Worm (Caenorhabditis elegans): ENCODE data around the gene nurf-1.

nurf-1 gene

DNA sequence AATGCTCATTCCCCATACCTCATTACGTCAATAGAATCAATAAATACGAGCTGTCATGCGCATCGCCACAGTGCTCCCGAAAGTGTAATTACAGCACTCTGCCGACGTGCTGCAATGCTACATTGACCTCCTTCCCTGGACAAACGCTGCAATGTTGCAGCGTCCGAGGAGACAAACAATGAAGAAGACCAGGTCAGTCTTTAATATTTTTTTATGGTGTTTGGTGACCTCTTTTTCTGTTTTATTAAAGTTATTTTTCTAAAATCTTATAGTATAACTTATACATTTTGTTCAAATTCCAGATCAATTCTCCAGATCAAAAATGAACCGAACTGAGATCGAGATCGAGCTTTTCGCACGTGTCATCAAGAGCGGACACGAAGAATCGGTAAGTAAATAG lies 9.1 kb upstream of the nurf-1 start, which contains the start of gene sdz-26:
Gene sdz-26, plus strand, starts transcription at position 301 of the 400 bp plus-strand sequence.
- no peak for TF ChIP-seq dao-5 (tag; optimal IDR thresholded peaks at IDR 0.05)
- no peak for TF ChIP-seq W03F9.2 (tag; optimal IDR thresholded peaks at IDR 0.05)
- no peak for TF ChIP-seq him-1 (tag; optimal IDR thresholded peaks at IDR 0.05)

DNA sequence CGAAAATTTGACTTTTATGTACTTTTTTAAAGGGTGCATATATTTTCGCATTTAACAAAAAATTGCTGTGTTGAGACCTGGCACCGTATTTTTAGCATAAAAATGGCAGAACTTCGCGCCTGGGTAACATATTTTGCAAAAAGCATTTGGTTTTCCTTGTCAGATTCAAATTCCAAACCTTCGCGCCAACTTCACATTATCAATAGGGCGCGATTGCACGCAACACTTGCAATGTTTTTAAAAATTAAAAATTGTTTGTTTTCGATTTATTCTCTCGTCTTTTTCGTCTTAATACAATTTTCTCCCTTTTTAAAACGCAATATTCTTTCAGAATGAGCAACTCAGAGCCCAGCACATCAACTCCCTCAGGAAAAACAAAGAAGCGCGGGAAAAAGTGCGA lies 6.9 kb upstream of the nurf-1 start, which contains the start of gene mes-2:
Gene mes-2, plus strand, starts transcription at position 330 of the 400 bp plus-strand sequence.
- no peak for TF ChIP-seq him-1 (tag; optimal IDR thresholded peaks at IDR 0.05)
- TF ChIP-seq W03F9.2 (tag; optimal IDR thresholded peaks at IDR 0.05) = peak; percentile 69

ce11 chrII:14388213-14388612 lies 2.3 kb upstream of the nurf-1 start, which contains the start of gene F26H11.8:
Gene F26H11.8, plus strand, starts transcription at chrII:14388513.
- no peak for TF ChIP-seq dao-5 (tag; optimal IDR thresholded peaks at IDR 0.05)
- no peak for TF ChIP-seq him-1 (tag; optimal IDR thresholded peaks at IDR 0.05)
- TF ChIP-seq W03F9.2 (tag; optimal IDR thresholded peaks at IDR 0.05) = no peak

DNA sequence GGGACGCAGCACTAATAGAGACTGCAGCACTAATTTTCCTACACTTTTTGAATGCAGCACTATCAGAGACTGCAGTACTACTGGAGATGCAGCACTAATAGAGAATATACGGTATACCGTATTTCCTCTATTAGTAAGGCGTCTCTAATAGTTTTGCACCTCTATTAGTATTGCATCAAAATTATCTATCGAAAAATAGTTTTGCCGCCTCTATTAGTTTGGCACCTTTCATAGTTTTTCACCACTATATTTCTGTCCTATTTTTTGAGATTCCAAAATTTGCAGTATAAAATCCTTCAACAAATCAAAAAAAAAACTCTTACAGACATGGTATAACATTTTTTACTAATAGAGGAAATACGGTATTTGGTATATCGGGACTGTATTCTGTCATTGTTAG lies 3.3 kb downstream of the nurf-1 start:
- TF ChIP-seq W03F9.2 (tag; optimal IDR thresholded peaks at IDR 0.05) = no peak
- TF ChIP-seq him-1 (tag; optimal IDR thresholded peaks at IDR 0.05) = no peak

ce11 chrII:14399595-14399994 lies 9.1 kb downstream of the nurf-1 start:
- TF ChIP-seq dao-5 (tag; optimal IDR thresholded peaks at IDR 0.05) (no peak), him-1 (tag; optimal IDR thresholded peaks at IDR 0.05) (no peak), W03F9.2 (tag; optimal IDR thresholded peaks at IDR 0.05) (peak; percentile 88)

- TF ChIP-seq him-1 (tag; optimal IDR thresholded peaks at IDR 0.05) (no peak), dao-5 (tag; optimal IDR thresholded peaks at IDR 0.05) (no peak), W03F9.2 (tag; optimal IDR thresholded peaks at IDR 0.05) (no peak)
Measured at ce11 chrII:14401098-14401497, 10.6 kb downstream of the nurf-1 start.

ce11 chrII:14404266-14404665 lies 13.8 kb downstream of the nurf-1 start:
- no peak for TF ChIP-seq W03F9.2 (tag; optimal IDR thresholded peaks at IDR 0.05)
- no peak for TF ChIP-seq him-1 (tag; optimal IDR thresholded peaks at IDR 0.05)
- no peak for TF ChIP-seq dao-5 (tag; optimal IDR thresholded peaks at IDR 0.05)

ce11 chrII:14404741-14405488 lies 14.4 kb downstream of the nurf-1 start:
- TF ChIP-seq him-1 (tag; optimal IDR thresholded peaks at IDR 0.05) (no peak), W03F9.2 (tag; optimal IDR thresholded peaks at IDR 0.05) (peak; percentile 34), dao-5 (tag; optimal IDR thresholded peaks at IDR 0.05) (no peak)

DNA sequence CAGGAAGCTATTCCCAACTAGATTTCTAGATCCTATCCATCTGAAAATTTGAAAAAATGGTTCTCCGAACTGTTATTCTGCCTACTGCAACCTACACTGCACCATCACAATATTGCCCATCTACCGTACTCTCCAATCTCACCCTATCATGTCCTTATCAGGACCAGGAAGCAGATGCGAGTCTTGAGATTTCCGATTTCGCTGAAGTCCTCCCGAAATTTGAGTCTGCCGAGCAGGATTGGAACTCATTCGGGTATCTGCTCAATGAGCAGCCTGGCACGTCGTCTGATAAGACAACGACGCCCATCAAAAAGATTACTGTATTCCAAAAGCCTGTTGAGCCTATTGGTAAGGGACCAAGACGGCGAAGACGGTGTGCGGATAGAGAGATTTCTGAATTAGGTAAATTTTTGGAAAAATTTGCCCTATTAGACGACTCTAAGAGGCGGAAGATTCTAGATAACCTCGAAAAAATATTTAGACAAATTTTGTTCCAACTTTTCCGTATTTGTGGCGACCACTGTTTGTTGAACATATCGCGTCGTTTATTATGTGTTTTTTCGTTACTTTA lies 15.1 kb downstream of the nurf-1 start:
- no peak for TF ChIP-seq him-1 (tag; optimal IDR thresholded peaks at IDR 0.05)
- TF ChIP-seq W03F9.2 (tag; optimal IDR thresholded peaks at IDR 0.05) = no peak
- no peak for TF ChIP-seq dao-5 (tag; optimal IDR thresholded peaks at IDR 0.05)

ce11 chrII:14406117-14406935 lies 15.8 kb downstream of the nurf-1 start:
- TF ChIP-seq W03F9.2 (tag; optimal IDR thresholded peaks at IDR 0.05) = no peak
- TF ChIP-seq him-1 (tag; optimal IDR thresholded peaks at IDR 0.05) = no peak
- no peak for TF ChIP-seq dao-5 (tag; optimal IDR thresholded peaks at IDR 0.05)

DNA sequence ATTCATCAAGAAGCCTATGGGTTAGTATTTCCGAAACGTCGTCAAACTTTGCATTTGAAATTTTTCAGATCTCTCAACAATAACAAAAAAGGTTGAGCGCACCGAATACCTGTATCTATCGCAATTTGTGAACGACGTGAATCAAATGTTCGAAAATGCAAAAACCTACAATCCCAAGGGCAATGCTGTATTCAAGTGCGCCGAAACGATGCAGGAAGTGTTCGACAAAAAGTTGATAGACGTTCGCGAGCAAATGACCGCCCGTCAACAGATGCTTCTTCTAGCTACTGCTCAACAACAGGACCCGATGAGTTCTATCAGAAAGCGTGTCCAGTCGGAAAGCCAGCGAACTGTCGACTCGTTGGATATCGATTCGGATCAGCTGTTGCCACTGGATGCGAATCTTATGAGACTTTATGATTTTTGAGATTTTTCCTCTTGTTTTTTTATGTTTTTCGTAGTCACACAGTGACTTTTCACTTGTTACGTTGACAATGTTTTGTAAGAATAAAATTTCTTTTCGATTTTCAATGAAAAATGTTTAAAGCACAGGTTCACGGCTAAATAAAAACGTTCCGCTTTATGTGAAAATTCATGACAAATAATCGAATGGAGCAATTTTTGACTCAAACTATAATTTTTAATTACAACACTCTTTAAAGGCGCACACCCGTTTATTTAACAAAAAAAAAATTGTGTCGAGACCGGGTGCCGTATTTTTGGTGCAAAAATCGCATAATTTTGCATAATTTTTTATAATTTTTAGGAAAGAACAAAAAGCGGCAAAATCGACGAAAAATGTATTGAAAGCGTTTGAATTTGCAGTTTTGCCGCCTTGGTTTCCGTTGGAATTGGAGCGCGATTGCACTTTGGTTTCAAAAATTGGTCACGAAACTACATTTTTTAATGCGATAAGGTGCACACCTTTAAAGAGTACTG lies 17.1 kb downstream of the nurf-1 start:
- TF ChIP-seq W03F9.2 (tag; optimal IDR thresholded peaks at IDR 0.05) (peak; percentile 47), him-1 (tag; optimal IDR thresholded peaks at IDR 0.05) (no peak)

ce11 chrII:14408312-14408711 lies 17.8 kb downstream of the nurf-1 start, which contains the start of gene F26H11.4:
Gene F26H11.4, plus strand, starts transcription at chrII:14408612.
- TF ChIP-seq W03F9.2 (tag; optimal IDR thresholded peaks at IDR 0.05) (no peak), him-1 (tag; optimal IDR thresholded peaks at IDR 0.05) (no peak), dao-5 (tag; optimal IDR thresholded peaks at IDR 0.05) (no peak)

- no peak for TF ChIP-seq him-1 (tag; optimal IDR thresholded peaks at IDR 0.05)
- TF ChIP-seq W03F9.2 (tag; optimal IDR thresholded peaks at IDR 0.05) = peak; percentile 11
Measured at ce11 chrII:14410768-14411167, 20.3 kb downstream of the nurf-1 start, which contains the start of gene dsb-2. Gene dsb-2, plus strand, starts transcription at chrII:14411095.

All from whole organism, L4/young adult.